Worm (Caenorhabditis elegans) whole organism, mixed stage, embryonic: ENCODE measurements around the gene F54D8.6.

Experiments used
- M03D4.4 ChIP-seq: sonication (generic microtip); optimal IDR thresholded peaks from 2 replicates; lab custom pipeline; 2017; ENCODE audit warnings: mild to moderate bottlenecking, missing genetic modification characterization, missing compliant biosample characterization
- bed-3 ChIP-seq: fragments of 200-800 bp; sonication (Bioruptor generic); optimal IDR thresholded peaks from 3 replicates; lab custom pipeline; 2018; ENCODE audit warnings: mild to moderate bottlenecking, missing genetic modification characterization, moderate library complexity, missing compliant biosample characterization
- blmp-1 ChIP-seq: fragments of 150-350 bp; optimal IDR thresholded peaks from 2 replicates; lab custom pipeline; 2014; ENCODE audit warnings: missing biosample characterization, missing genetic modification characterization
- ceh-39 ChIP-seq: fragments of 150-350 bp; optimal IDR thresholded peaks from 2 replicates; lab custom pipeline; 2014; ENCODE audit warnings: missing biosample characterization, missing genetic modification characterization
- ceh-43 ChIP-seq: fragments of 200-800 bp; sonication (Bioruptor generic); optimal IDR thresholded peaks from 2 replicates; lab custom pipeline; 2018; ENCODE audit warnings: mild to moderate bottlenecking, missing genetic modification characterization, moderate library complexity, missing compliant biosample characterization
- ceh-83 ChIP-seq: fragments of 200-800 bp; sonication (Bioruptor generic); optimal IDR thresholded peaks from 2 replicates; lab custom pipeline; 2018; ENCODE audit warnings: mild to moderate bottlenecking, missing genetic modification characterization, missing compliant biosample characterization
- ces-1 ChIP-seq: fragments of 150-350 bp; optimal IDR thresholded peaks from 2 replicates; lab custom pipeline; 2014; ENCODE audit warnings: missing biosample characterization, missing genetic modification reagents, missing genetic modification characterization
- cnd-1 ChIP-seq: fragments of 200-800 bp; sonication (Bioruptor generic); optimal IDR thresholded peaks from 2 replicates; lab custom pipeline; 2018; ENCODE audit warnings: mild to moderate bottlenecking, missing genetic modification characterization, missing compliant biosample characterization
- elt-1 ChIP-seq: sonication (generic microtip); optimal IDR thresholded peaks from 2 replicates; lab custom pipeline; 2017; ENCODE audit warnings: missing genetic modification characterization, mild to moderate bottlenecking, missing compliant biosample characterization, antibody characterized with exemption, moderate library complexity, borderline replicate concordance; ENCODE audit not compliant: insufficient read depth
- elt-3 ChIP-seq: fragments of 150-350 bp; optimal IDR thresholded peaks from 2 replicates; lab custom pipeline; 2014; ENCODE audit warnings: missing biosample characterization, missing genetic modification characterization
- flh-1 ChIP-seq: fragments of 200-800 bp; sonication (Bioruptor generic); optimal IDR thresholded peaks from 2 replicates; lab custom pipeline; 2018; ENCODE audit warnings: mild to moderate bottlenecking, missing genetic modification characterization, moderate library complexity, missing compliant biosample characterization
- hlh-1 ChIP-seq: fragments of 150-350 bp; optimal IDR thresholded peaks from 2 replicates; lab custom pipeline; 2014; ENCODE audit warnings: missing biosample characterization, missing genetic modification reagents, missing genetic modification characterization
- lin-13 ChIP-seq: fragments of 150-350 bp; optimal IDR thresholded peaks from 2 replicates; lab custom pipeline; 2014; ENCODE audit warnings: missing biosample characterization, missing genetic modification characterization
- lin-32 ChIP-seq: fragments of 200-800 bp; sonication (Bioruptor generic); optimal IDR thresholded peaks from 2 replicates; lab custom pipeline; 2018; ENCODE audit warnings: mild to moderate bottlenecking, missing genetic modification characterization, missing compliant biosample characterization
- lsy-2 ChIP-seq: fragments of 150-350 bp; optimal IDR thresholded peaks from 2 replicates; lab custom pipeline; 2014; ENCODE audit warnings: missing biosample characterization, missing genetic modification characterization
- mab-5 ChIP-seq: fragments of 150-350 bp; optimal IDR thresholded peaks from 2 replicates; lab custom pipeline; 2014; ENCODE audit warnings: missing biosample characterization, missing genetic modification characterization
- mep-1 ChIP-seq: fragments of 150-350 bp; optimal IDR thresholded peaks from 2 replicates; lab custom pipeline; 2017; ENCODE audit warnings: missing biosample characterization, missing genetic modification reagents, missing genetic modification characterization, inconsistent platforms
- mls-2 ChIP-seq: sonication (generic microtip); optimal IDR thresholded peaks from 2 replicates; lab custom pipeline; 2016; ENCODE audit warnings: mild to moderate bottlenecking, missing genetic modification characterization, moderate library complexity, missing compliant biosample characterization
- nhr-12 ChIP-seq: fragments of 150-350 bp; optimal IDR thresholded peaks from 2 replicates; lab custom pipeline; 2014; ENCODE audit warnings: missing biosample characterization, missing genetic modification characterization
- nhr-2 ChIP-seq: fragments of 150-350 bp; optimal IDR thresholded peaks from 2 replicates; lab custom pipeline; 2014; ENCODE audit warnings: missing biosample characterization, missing genetic modification characterization
- nhr-28 ChIP-seq: fragments of 150-350 bp; optimal IDR thresholded peaks from 2 replicates; lab custom pipeline; 2014; ENCODE audit warnings: missing biosample characterization, missing genetic modification characterization
- pha-4 ChIP-seq: fragments of 150-350 bp; optimal IDR thresholded peaks from 2 replicates; lab custom pipeline; 2018; ENCODE audit warnings: missing biosample characterization, missing genetic modification reagents, missing genetic modification characterization
- sem-2 ChIP-seq: fragments of 200-800 bp; sonication (Bioruptor generic); optimal IDR thresholded peaks from 2 replicates; lab custom pipeline; 2018; ENCODE audit warnings: mild to moderate bottlenecking, missing genetic modification characterization, missing compliant biosample characterization
- sptf-1 ChIP-seq: sonication (generic microtip); optimal IDR thresholded peaks from 2 replicates; lab custom pipeline; 2017; ENCODE audit warnings: mild to moderate bottlenecking, missing genetic modification characterization, moderate library complexity, missing compliant biosample characterization
- tbx-8 ChIP-seq: fragments of 200-800 bp; sonication (Bioruptor generic); optimal IDR thresholded peaks from 2 replicates; lab custom pipeline; 2018; ENCODE audit warnings: mild to moderate bottlenecking, missing genetic modification characterization, moderate library complexity, missing compliant biosample characterization
- unc-120 ChIP-seq: sonication (generic microtip); optimal IDR thresholded peaks from 2 replicates; lab custom pipeline; 2017; ENCODE audit warnings: missing genetic modification characterization, missing compliant biosample characterization; ENCODE audit not compliant: poor library complexity, severe bottlenecking
- zip-8 ChIP-seq: fragments of 150-350 bp; optimal IDR thresholded peaks from 2 replicates; lab custom pipeline; 2014; ENCODE audit warnings: missing biosample characterization, missing genetic modification characterization
- ztf-11 ChIP-seq: fragments of 150-350 bp; optimal IDR thresholded peaks from 2 replicates; lab custom pipeline; 2014; ENCODE audit warnings: missing biosample characterization, missing genetic modification characterization

Gene F54D8.6

DNA sequence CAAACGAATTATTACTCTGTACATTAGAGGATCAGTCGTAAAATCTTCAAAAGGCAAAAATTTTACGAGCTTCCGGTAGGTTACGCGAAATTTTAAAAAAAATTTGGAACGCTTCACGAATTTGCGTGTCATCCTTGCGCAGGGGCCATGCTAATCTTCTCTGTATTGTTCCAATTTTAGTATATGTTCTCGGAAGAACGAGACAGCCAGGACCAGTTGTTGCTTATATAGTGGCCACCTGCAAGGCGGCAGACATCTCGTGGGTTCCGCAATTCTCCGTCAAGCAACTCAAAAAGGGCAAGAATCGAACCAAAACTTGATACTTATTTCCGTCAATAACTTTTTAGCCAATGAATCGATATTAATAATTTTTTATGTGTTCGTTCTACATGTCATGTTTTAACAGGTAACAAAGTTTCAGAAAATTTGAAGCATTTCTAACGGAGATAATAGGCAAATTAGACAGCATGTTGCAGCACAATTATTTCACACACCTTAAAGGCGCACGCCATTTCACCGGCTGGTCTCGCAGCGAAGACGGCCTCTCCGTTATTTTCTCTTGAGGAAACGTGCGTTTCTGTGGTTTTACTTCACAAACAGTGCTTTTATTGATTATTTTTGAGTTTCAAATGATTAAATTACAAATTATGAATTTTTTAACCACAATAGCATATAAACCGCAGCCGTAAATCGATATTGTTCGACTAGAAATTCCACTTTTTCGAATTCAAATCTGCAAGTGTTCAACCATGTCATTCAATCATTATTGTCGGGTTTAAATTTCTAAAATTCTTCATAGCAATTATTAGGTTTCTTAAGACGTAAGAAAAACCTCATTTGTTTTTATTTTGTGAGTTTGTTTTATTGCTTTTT, 21.8 kb upstream of the F54D8.6 start (continued):
- TF ChIP-seq lsy-2 (tag; lab: Kevin White, UChicago) (no peak), M03D4.4 (peak; percentile 79), tbx-8 (GFP tag; lab: Kevin White, UChicago) (peak; percentile 59)

DNA sequence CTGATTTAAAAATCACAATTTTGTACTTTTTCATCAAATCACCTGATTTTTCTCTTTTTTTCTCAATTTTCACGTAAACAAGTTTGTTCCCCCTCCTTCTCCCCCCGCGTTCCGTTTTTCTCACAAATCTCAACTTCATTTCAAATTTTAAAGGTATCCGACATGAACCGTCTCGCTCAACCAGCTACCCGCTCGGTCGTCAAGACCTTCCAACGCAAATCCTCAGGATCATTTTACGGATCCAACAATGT, 21.3 kb upstream of the F54D8.6 start, which contains the start of gene cox-6A:
TSS of gene cox-6A (plus strand) at position 152 of the 251 bp plus-strand sequence.
- TF ChIP-seq mls-2 (no peak), sptf-1 (no peak), ceh-83 (GFP tag; lab: Kevin White, UChicago) (no peak), nhr-28 (tag; lab: Kevin White, UChicago) (no peak), nhr-12 (tag; lab: Kevin White, UChicago) (no peak)

DNA sequence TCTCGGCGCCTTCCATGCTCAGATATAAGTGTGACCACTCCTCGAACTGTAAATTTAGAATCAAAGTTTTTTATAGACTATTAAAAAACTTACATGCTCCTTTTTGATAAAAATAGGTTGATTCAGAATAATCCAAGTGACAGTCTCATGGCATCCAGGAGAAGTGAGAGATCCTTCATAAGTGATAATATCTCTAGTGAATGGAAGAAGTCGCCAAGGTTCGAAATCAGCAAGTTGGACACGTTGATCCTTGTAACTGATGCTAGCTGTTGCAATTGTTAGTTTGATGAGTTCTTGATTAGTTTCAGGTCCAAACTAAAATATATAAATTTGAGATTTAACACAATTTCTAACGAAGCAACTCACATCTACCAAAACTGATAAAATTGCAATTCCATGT, 19.5 kb upstream of the F54D8.6 start:
- TF ChIP-seq ceh-43 (GFP tag; lab: Kevin White, UChicago), result no peak
- TF ChIP-seq lsy-2 (tag; lab: Kevin White, UChicago), result no peak
- no peak for TF ChIP-seq flh-1
- no peak for TF ChIP-seq bed-3 (GFP tag; lab: Kevin White, UChicago)
- no peak for TF ChIP-seq elt-1
- no peak for TF ChIP-seq tbx-8 (GFP tag; lab: Kevin White, UChicago)
- no peak for TF ChIP-seq hlh-1 (tag; lab: Kevin White, UChicago)
- no peak for TF ChIP-seq unc-120 (tag; lab: Kevin White, UChicago)
- TF ChIP-seq cnd-1, result no peak
- TF ChIP-seq elt-3 (tag; lab: Kevin White, UChicago), result no peak
- TF ChIP-seq blmp-1 (tag; lab: Kevin White, UChicago), result no peak
- TF ChIP-seq pha-4 (tag; lab: Kevin White, UChicago), result no peak
- TF ChIP-seq nhr-2, result no peak

DNA sequence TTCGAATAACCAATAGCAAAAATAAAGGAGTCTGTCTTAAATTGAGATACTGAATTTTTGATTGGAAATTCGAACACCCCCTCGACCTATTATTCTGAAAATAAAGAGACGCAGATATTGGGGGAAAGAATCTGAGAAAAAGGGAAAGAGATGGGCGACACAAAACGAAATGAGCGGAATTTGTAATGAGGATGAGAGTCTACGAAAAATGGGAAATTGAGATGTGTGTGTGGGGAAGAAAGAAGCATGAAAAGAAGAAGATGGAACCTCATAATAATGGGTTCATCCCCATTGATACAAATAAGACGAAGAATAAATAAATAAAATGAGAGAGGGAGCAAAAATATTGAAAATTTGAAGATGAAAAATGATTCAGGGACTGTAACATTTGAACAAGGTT, 17.3 kb upstream of the F54D8.6 start, which contains the start of gene cah-1:
TSS of gene cah-1 (minus strand) at position 101 of the 400 bp plus-strand sequence.
- TF ChIP-seq ces-1 (GFP tag; lab: Kevin White, UChicago), result peak; percentile 0
- TF ChIP-seq lsy-2 (tag; lab: Kevin White, UChicago), result no peak
- no peak for TF ChIP-seq sem-2 (GFP tag; lab: Kevin White, UChicago)
- TF ChIP-seq cnd-1, result no peak

DNA sequence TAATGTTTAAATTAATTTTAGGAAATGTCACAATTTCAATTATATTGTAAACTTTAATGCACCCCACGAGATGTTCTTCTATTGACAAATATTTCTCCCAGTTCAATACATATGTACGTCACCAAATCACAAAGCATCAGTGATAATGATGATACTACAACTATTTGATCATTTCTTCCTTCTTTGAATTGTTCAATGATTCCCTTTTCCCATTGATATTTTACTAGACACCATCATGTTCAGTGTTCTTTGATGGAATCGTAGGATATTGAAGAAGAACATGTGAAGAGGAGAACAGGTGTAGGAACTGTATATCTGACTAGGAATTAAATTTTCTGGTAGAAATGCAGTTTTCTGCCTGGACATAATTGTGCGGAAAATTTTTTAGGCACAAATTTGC, 13.3 kb upstream of the F54D8.6 start:
- TF ChIP-seq pha-4 (tag; lab: Kevin White, UChicago), result no peak
- TF ChIP-seq lin-32 (GFP tag; lab: Kevin White, UChicago), result no peak
- TF ChIP-seq zip-8, result no peak
- TF ChIP-seq sem-2 (GFP tag; lab: Kevin White, UChicago), result no peak
- TF ChIP-seq ceh-43 (GFP tag; lab: Kevin White, UChicago), result no peak
- no peak for TF ChIP-seq mep-1 (tag; lab: Kevin White, UChicago)
- TF ChIP-seq ztf-11, result no peak
- no peak for TF ChIP-seq lin-13 (tag; lab: Kevin White, UChicago)
- TF ChIP-seq ceh-83 (GFP tag; lab: Kevin White, UChicago), result no peak
- TF ChIP-seq ceh-39 (tag; lab: Kevin White, UChicago), result no peak
- TF ChIP-seq elt-1, result no peak
- no peak for TF ChIP-seq nhr-28 (tag; lab: Kevin White, UChicago)
- TF ChIP-seq flh-1, result no peak
- no peak for TF ChIP-seq sptf-1
- TF ChIP-seq blmp-1 (tag; lab: Kevin White, UChicago), result no peak
- no peak for TF ChIP-seq ces-1 (GFP tag; lab: Kevin White, UChicago)
- TF ChIP-seq M03D4.4, result no peak
- TF ChIP-seq, all 35 proteins: peak for 0

DNA sequence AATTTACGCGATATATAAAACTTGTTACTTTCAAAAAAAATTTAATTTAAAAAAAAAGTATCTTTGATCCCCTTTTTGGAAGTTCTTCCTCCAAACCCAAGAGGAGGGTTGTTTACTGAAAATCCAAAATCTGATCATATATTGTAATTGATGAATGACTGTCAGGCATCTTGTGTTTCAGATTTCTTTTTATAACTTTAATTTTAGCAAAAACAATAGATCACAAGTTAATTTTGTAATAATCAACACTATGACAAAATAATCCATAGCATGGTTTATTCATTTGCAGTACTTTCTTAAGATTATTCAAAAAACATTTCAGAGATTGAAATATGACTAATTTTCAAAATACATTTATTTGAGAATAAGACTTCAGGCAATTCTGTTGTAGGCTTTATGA, 10.4 kb upstream of the F54D8.6 start:
- no peak for TF ChIP-seq mls-2
- no peak for TF ChIP-seq cnd-1
- TF ChIP-seq pha-4 (tag; lab: Kevin White, UChicago), result no peak
- no peak for TF ChIP-seq nhr-12 (tag; lab: Kevin White, UChicago)
- TF ChIP-seq ztf-11, result no peak
- no peak for TF ChIP-seq mab-5 (tag; lab: Kevin White, UChicago)
